Fruit fly (Drosophila melanogaster): ENCODE measurements around the gene CG12985.
A peak's percentile ranks its signal among the peaks of the same experiment; 100 is the strongest.

CG12985 gene

DNA sequence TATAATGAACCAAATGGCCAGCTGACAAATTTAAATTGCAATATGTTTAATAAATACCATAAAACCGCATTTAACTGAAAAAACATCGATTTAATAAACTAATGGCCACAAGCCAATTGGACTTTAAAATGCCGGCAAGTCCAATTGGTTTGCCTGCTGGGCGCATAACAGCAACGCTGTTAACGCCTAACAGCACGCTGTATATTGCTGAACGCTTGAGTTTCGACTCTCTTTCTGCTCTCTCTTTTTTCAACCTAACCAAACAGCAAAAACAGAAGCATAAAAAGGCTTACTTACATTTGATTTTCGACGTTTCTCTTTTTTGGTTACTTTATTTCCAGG, 2.6 kb downstream of the CG12985 start:
- TF ChIP-seq eve (GFP tag; optimal IDR thresholded peaks at IDR 0.05) (peak in 1 of 2 experiments; percentile 70), CG6683 (GFP tag; optimal IDR thresholded peaks at IDR 0.05) (no peak), Elba2 (GFP tag; optimal IDR thresholded peaks at IDR 0.05) (peak; percentile 48), cad (GFP tag; optimal IDR thresholded peaks at IDR 0.05) (peak; percentile 29), bigmax (GFP tag; optimal IDR thresholded peaks at IDR 0.05) (peak; percentile 95), CG17186 (GFP tag; optimal IDR thresholded peaks at IDR 0.05) (peak; percentile 98), insv (GFP tag; optimal IDR thresholded peaks at IDR 0.05) (peak; percentile 78 to 96), Poxn (GFP tag; IDR thresholded peaks at IDR 0.05) (no peak)

dm6 chrX:17886449-17887207, 3.1 kb downstream of the CG12985 start:
- TF ChIP-seq kah (GFP tag; optimal IDR thresholded peaks at IDR 0.05), result no peak
- TF ChIP-seq sens (GFP tag), result peak; percentile 55
- TF ChIP-seq CG6175 (GFP tag; IDR thresholded peaks at IDR 0.05), result peak; percentile 86
- TF ChIP-seq vnd (GFP tag; IDR thresholded peaks at IDR 0.05; ENCODE audit: partially characterized antibody), result no peak
- peak; percentile 71 for TF ChIP-seq CG8924 (tag; optimal IDR thresholded peaks at IDR 0.05)
- 0 out of 2 replicates have a peak, but pooled peaks have one; percentile 36 for TF ChIP-seq CG32772 (GFP tag; IDR thresholded peaks at IDR 0.05)
- TF ChIP-seq CG11504 (tag; optimal IDR thresholded peaks at IDR 0.05), result peak; percentile 23
- no peak for TF ChIP-seq CG2875 (GFP tag; optimal IDR thresholded peaks at IDR 0.05)
- TF ChIP-seq CG15601 (tag; optimal IDR thresholded peaks at IDR 0.05), result peak; percentile 21
- no peak for TF ChIP-seq CG11696 (GFP tag; IDR thresholded peaks at IDR 0.05)
- peak; percentile 72 for TF ChIP-seq psq (GFP tag; optimal IDR thresholded peaks at IDR 0.05)
- TF ChIP-seq Fer1 (GFP tag; optimal IDR thresholded peaks at IDR 0.05), result peak; percentile 13
- peak; percentile 99 for TF ChIP-seq CG4360 (GFP tag; IDR thresholded peaks at IDR 0.05)
- TF ChIP-seq CG17186 (GFP tag; optimal IDR thresholded peaks at IDR 0.05), result peak; percentile 96
- TF ChIP-seq nom (GFP tag; optimal IDR thresholded peaks at IDR 0.05), result peak; percentile 95
- TF ChIP-seq oc (tag; optimal IDR thresholded peaks at IDR 0.05), result peak; percentile 5
- peak; percentile 35 for TF ChIP-seq CG12769 (tag; optimal IDR thresholded peaks at IDR 0.05)
- peak; percentile 5 for TF ChIP-seq CG6854 (GFP tag; optimal IDR thresholded peaks at IDR 0.05)
- TF ChIP-seq MBD-R2 (GFP tag; IDR thresholded peaks at IDR 0.05), result peak; percentile 22; the same call in 1 of the 2 replicates
- peak; percentile 61 for TF ChIP-seq corto (GFP tag; optimal IDR thresholded peaks at IDR 0.05)
- peak in 1 of 2 experiments; percentile 90 for TF ChIP-seq insv (GFP tag; optimal IDR thresholded peaks at IDR 0.05)
- peak; percentile 15 for TF ChIP-seq Nf-YC (tag; optimal IDR thresholded peaks at IDR 0.05)
- TF ChIP-seq sd (tag; optimal IDR thresholded peaks at IDR 0.05), result peak; percentile 11
- no peak for TF ChIP-seq br (optimal IDR thresholded peaks at IDR 0.05)
- no peak for TF ChIP-seq phol (tag; optimal IDR thresholded peaks at IDR 0.05)
- peak; percentile 91 for TF ChIP-seq CG3163 (GFP tag; optimal IDR thresholded peaks at IDR 0.05)
- TF ChIP-seq twi (tag; optimal IDR thresholded peaks at IDR 0.05), result peak; percentile 70
- peak; percentile 79 for TF ChIP-seq bigmax (GFP tag; optimal IDR thresholded peaks at IDR 0.05)
- TF ChIP-seq Fer2 (tag; optimal IDR thresholded peaks at IDR 0.05), result no peak
- TF ChIP-seq Drgx (GFP tag; IDR thresholded peaks at IDR 0.05), result peak; percentile 67
- TF ChIP-seq Hr51 (GFP tag; optimal IDR thresholded peaks at IDR 0.05), result peak in 1 of 2 experiments; percentile 22
- peak; percentile 91 for TF ChIP-seq cg (GFP tag; optimal IDR thresholded peaks at IDR 0.05)
- peak; percentile 12 for TF ChIP-seq CG4617 (GFP tag; optimal IDR thresholded peaks at IDR 0.05; ENCODE audit: borderline replicate concordance)
- TF ChIP-seq crol (GFP tag; IDR thresholded peaks at IDR 0.05), result peak; percentile 23; the same call in 1 of the 2 replicates
- TF ChIP-seq CG10321 (GFP tag; IDR thresholded peaks at IDR 0.05), result peak; percentile 91
- no peak for TF ChIP-seq wor (GFP tag; IDR thresholded peaks at IDR 0.05)
- peak; percentile 23 for TF ChIP-seq Jarid2 (GFP tag; optimal IDR thresholded peaks at IDR 0.05)
- TF ChIP-seq YL-1 (GFP tag; optimal IDR thresholded peaks at IDR 0.05), result peak; percentile 47
- TF ChIP-seq MESR4 (GFP tag; optimal IDR thresholded peaks at IDR 0.05), result peak; percentile 73
- TF ChIP-seq CG9437 (GFP tag; optimal IDR thresholded peaks at IDR 0.05), result no peak
- TF ChIP-seq bsh (GFP tag; optimal IDR thresholded peaks at IDR 0.05), result peak in 1 of 2 experiments; percentile 81

Data from whole organism, embryonic.